Fruit fly (Drosophila melanogaster) ovary, adult (tissue): ENCODE measurements around the gene Qsox2.

ENCODE experiments used
- CG17801 ChIP-seq: fragments of 200-800 bp; optimal IDR thresholded peaks from 2 replicates; lab custom pipeline; 2019; ENCODE audit warnings: missing biosample characterization, mild to moderate bottlenecking, missing genetic modification characterization, moderate library complexity; ENCODE audit not compliant: partially characterized antibody

Qsox2 gene

DNA sequence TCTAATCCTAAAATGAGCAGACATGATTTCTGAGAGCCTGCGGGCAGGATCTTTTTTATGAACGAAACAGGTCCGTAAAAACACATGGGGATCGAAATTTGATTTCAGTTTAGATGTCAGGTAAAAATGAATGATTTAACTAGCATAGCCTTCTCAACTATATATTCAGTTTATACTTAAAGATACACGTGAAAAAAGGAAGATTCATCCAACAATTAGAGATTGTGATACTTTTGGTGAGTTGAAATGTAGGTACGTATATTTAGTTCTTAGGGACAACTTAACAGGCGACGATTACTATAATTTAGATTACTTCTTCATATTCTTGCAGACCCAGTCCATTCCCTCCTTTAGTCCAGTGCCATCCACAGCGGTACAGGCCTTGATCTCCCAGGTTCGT is 28.1 kb upstream of the Qsox2 start, which contains the start of gene CG17819:
Gene CG17819, minus strand, starts transcription at position 101 of the 400 bp plus-strand sequence.
- TF ChIP-seq CG17801 (GFP tag; lab: Kevin White, UChicago), result no peak

DNA sequence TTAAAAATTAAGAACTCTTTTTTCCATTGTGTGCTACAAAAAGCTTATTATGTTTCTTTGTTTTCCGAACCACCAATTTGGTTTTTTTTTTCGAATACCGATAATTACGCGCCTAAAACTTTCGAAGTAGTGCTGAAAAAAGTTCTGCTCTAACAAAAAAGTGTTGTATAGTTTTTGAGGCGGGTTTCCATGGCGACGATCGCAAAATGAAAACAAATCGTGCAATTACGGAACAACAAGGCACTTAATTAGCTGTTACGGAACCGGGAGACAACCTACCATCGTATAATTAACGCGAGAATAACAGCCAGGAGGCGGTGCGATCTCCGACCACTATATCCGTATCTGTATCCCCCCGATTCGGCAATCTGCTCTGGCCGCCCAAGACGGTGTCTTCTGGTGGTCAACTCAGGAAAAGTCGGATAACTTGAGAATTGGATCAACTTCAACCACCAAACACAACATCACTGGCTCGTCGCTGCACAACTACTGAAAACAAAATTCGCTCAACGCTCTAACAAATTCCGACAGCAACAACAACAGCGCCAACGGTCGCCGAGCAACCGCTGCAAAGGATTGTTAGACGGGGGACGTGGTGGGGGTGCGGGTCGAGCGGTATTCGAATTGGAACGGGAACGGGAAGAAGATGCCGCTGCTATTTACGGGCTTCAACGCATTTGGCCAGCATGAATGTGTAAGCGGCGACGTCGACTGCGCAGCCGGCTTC is 26.5 kb upstream of the Qsox2 start, which contains the start of the genes CG6678 and dnd:
Gene CG6678, plus strand, starts transcription at position 169 of the 727 bp plus-strand sequence.
Gene dnd, minus strand, starts transcription at position 495 of the 727 bp plus-strand sequence.
- no peak for TF ChIP-seq CG17801 (GFP tag; lab: Kevin White, UChicago)

DNA sequence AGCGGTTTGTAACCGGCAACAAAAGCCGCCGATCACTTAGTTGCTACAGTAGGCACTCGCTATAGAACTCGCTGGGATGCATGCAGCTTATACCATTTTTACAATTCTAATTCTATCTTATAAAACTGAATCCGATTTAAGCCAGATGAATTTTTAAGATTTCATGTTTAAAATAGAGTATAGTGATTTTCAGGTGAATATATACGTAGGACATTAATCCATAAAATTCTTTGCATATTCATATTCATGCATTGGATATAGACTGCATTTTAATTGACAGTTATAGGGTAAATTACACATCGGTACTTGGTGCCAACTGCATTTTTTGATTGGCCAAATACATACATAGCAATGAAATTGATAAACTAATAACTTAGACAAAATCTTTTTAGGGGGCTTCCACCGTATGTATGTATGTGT is 25.9 kb upstream of the Qsox2 start:
- TF ChIP-seq CG17801 (GFP tag; lab: Kevin White, UChicago), result no peak

DNA sequence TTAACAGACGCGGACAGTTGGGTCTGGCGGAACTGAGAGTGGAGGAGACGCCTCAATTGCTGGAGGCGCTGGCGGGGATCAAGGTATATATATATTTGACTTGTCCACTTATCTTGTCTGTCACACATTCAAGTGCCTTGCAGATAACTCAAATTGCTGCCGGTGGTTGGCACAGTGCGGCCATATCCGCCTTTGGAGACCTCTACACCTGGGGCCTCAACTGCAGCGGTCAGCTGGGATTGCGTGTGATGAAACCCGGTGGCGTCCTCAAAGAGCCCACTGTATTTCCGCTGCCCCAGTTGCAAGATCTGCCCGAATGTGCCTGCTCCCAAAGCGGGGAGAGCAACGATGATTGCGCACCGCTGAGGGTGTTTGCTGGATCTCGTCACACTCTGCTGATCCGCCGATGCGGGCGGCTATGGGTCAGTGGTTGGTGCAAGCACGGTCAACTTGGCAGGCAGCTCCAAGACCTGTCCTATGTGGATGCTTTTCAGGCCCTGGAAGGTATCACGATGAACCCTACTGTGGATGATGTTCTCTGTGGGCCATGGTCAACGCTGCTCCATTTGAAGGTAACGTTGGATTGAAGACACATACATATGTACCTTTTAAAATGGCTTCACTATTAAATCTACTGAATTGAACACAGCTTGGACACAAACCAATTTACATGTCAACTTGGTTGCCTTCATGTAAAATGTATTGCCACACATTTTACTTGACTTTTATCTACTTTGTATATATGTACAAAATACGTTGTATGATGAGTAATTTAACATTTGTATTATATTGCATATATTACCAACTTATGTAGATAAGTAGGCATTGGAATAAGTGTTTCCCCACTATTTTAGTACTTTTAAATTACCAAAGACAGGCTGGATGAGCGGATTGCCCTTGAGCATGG is 24.6 kb upstream of the Qsox2 start, which contains the start of gene CG43844:
Gene CG43844, plus strand, starts transcription at position 844 of the 907 bp plus-strand sequence.
- no peak for TF ChIP-seq CG17801 (GFP tag; lab: Kevin White, UChicago)

DNA sequence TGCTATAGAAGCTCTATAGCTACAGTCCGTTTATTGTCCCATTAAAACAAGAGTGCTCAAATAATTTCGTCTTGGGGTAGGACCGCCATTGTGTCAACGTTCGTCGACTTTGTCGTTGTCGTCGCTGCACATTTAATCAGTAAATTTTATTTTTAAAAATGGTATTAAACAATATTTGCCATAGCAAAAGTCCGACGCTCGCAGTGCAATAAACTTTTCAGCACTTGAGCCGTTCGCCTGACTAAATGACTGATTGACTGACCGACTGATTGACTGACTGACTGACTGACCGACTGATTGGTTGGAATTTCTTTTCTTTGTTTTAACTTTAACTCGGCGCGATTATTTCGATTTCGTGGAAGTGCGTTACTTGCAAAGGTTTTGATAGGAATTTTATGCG is 23.6 kb upstream of the Qsox2 start:
- TF ChIP-seq CG17801 (GFP tag; lab: Kevin White, UChicago), result no peak

DNA sequence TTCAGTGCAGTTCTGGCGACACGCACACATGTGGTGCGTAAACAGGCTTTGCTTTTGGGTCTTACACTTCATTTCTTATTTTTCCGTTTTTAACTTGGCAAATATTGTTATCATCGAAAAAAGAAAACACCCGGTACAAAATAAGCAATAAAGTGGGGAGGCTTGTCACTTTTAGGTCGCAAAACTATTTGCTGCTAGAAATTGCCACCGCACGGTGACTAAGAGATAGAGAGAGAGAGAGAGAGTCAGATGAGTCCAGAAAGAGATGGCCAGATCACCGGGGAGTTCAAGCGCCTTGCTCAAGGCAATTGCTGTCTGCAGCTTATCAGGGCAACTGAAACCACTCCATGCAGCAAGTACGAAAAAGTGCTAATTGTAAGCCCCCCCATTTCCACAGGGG is 22.8 kb upstream of the Qsox2 start:
- no peak for TF ChIP-seq CG17801 (GFP tag; lab: Kevin White, UChicago)

DNA sequence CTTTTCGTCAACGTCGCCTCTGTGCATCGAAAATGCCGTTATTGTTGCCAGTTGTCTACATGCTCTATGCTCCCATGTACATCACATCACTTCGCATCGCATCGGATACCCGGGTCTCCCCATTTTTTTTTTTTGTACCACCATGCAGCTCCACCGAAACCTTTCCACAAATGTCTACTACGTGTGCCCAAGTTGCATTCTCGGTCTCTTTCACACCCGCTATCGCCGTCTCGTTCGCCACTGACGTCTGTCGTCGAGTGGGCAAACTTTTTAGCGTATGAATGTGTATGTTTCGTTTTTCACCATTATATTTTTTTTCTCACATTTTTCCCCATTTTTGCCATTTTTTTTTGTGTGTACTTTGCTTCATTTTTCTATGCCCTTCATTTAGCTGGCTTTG is 21.1 kb upstream of the Qsox2 start:
- TF ChIP-seq CG17801 (GFP tag; lab: Kevin White, UChicago), result no peak

DNA sequence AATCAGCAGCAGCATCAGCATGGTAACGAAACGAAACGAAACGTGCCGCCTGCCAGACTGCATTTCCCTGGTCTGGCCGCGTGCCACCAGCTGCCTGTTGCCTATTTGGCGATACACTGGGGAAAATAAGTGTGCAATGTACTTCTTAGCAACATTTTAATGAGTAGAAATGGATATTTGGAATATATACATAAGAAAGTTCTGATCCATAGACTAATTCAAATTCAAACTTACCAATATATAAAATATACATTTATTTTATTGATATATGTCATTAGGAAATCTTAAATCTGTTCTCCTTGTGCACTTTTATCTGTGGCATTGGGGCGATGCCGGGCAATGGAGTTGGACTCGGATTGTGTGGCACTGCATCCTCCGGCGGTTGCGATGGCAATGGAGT is 19.6 kb upstream of the Qsox2 start:
- TF ChIP-seq CG17801 (GFP tag; lab: Kevin White, UChicago), result no peak

DNA sequence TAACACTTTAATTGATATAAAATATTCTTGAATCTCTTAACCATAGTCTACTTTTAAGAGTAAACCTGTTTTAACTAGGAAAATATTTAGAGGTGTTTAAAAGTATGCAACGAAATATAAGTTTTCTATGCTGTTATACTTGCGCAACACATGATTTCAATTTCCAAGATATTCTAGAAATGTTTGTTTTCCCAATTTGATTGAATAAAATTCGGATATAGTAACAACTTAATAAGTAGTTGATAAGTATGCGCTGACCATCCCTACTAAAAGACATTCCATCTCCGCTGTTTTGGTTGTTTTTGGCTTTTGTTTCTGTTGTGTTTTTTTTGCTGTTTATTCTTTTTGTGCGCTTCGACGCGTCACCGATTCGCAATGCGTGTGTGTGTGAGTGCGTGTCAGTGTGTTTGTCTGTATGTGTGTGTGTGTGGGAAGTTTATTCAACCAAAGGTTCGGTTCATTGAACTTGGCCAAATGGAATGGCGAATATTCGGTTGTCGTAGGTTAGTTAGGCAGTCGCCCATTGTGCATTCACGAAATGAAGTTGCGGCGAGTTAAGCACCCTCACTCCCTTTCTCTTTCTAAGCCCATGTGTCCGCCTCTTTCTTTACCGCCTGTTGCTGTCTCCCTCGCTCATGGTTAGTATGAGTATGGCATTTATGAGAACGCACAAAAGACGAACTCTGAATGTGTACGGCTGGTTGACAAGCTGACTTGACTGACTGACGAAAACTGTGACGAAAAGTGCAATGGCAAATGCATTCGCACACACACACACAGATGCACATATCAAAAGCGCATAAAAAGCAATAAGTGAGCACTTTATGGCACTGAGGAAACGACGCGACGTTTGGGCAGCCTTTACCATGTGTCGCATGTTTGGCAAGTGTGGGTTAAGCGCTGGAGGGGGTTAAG is 17.3 kb upstream of the Qsox2 start:
- no peak for TF ChIP-seq CG17801 (GFP tag; lab: Kevin White, UChicago)

DNA sequence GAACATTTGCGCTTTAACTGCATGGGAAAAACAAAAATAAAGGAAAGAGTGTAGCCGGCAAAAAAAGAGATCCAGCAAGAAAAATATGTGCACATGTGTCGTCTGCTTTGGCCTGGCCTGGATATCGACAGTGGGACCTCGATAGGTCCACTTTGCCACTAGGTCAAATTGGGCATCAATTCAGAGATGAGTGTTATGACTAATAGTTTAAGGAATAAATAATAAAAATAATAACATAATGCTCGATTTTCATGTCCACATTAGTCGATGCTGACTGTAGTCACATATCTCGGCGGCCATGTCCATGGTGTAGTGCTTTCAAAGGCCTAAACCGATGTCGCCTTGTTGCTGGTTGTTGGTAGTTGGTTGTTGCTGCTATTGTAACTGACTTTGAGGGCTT is 16.0 kb upstream of the Qsox2 start:
- TF ChIP-seq CG17801 (GFP tag; lab: Kevin White, UChicago), result peak; percentile 49

DNA sequence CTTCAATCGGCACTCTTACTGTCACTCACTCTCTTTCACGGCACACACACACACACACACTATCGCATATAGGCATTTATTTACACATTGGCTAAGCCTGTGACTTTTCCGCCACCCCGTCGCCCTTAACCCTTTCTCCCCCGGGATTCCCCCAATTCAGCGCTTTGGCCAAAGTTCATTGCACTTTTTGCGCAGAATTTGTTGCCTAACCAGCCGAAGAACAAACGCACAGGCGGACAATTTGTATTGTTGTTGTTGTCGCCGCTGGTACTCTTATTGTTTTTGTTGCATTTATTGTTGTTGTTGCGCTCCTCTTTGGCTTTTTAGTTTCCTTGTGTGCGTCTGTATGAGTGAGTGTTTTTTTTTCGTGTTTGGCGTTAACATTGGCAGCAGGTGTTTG is 14.8 kb upstream of the Qsox2 start:
- no peak for TF ChIP-seq CG17801 (GFP tag; lab: Kevin White, UChicago)

DNA sequence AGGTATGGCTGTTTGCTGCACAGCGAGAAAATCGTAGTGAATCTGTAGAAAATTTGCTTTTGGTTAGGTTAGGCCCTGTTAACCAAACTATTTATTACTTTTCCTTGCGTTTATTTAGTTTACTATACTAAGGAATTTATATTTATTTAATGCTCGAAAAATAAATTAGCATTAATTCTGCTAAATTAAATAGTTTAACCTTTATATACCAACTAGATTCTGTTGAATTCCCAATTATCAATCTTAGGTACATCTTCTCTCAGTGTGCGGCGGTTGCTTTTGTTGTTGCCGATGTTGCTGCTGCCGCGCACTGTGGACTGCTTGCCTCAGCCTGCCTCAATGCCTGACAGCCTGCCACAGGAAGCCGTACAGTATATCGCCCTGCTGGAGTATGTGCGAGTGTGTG is 14.4 kb upstream of the Qsox2 start:
- no peak for TF ChIP-seq CG17801 (GFP tag; lab: Kevin White, UChicago)

DNA sequence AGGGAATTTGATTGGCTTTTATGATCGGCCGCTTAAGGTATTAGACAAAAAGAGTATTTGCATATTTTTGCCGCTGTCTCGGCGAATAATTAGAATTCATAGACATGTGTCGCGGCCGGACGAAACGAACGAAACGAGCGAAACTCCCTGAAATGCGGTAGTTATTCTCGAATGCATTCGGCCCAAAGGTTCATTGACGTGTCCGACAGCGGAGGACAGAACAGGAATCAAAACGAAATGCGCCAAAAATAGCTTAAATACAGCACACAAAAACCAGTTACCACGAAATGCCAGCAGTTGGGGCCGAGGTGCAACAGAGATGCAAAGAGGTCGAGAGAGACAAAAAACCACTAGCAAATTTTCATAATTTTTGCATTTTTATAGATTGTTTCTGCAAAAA is 9.2 kb upstream of the Qsox2 start:
- no peak for TF ChIP-seq CG17801 (GFP tag; lab: Kevin White, UChicago)

DNA sequence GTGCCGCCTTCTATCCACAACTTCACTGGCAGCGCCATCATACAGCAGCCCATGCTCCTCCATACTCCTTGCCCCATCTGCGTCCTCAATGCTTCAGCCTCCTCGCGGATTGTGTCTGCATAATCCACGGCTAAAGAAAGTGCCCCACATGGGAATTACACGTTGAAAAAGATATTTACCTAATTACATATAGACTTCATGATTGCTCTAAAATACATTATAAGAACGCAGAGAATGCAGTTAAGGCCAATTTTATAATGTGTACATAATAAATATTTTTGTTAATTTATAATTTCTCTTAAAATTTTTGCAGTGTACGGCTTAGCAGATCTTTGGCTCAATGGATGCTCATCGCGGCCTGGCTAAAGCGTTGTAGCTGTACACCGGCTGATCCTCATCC is 7.9 kb upstream of the Qsox2 start:
- TF ChIP-seq CG17801 (GFP tag; lab: Kevin White, UChicago), result no peak
